Worm (Caenorhabditis elegans): ENCODE measurements around the gene R08A2.2.

The R08A2.2 gene

DNA sequence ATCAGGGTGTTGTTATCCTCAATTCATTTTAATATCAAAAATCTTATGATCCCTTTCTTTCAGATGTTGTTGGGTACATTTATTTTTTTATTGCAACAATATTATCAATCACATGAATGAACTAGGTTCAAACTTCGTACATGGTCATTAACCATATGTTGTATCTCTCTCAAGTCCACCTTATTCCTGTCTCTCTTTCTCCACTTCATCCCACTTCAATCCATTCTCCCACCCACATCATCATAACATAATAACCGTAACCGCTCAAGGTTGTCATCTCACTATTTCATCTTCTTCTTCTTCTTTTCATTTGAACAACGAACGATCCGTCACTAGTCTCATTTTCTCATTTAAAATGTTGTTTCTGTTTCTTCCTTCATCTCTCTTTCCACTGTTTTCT is 9.9 kb upstream of the R08A2.2 start (continued):
- TF ChIP-seq ama-1 (optimal IDR thresholded peaks at IDR 0.05) (no peak), snu-23 (GFP tag; optimal IDR thresholded peaks at IDR 0.05) (peak; percentile 31), isw-1 (GFP tag; IDR thresholded peaks at IDR 0.05) (no peak)

DNA sequence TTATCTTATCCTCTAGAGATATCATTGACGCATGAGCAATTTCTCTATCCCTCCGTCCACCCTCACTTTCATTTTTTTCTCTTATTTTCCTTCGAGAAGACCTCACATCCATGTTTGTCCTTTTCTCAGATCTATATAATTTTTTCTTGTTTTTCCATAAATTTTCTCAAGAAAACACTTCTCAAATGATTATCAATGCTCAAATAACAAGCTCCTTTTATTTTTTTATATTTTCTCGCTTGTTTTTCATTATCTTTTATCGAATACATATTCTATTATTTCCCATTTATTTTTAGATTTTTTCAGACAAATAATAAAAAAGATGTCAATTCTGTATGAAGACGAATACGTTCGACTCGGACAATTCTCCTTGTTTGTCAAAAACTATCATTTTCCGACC is 7.5 kb upstream of the R08A2.2 start, which contains the start of gene R08A2.7:
TSS of gene R08A2.7 (plus strand) at position 301 of the 400 bp plus-strand sequence.
- TF ChIP-seq zip-4 (GFP tag; optimal IDR thresholded peaks at IDR 0.05) = no peak
- TF ChIP-seq elt-2 (tag; optimal IDR thresholded peaks at IDR 0.05) = no peak

DNA sequence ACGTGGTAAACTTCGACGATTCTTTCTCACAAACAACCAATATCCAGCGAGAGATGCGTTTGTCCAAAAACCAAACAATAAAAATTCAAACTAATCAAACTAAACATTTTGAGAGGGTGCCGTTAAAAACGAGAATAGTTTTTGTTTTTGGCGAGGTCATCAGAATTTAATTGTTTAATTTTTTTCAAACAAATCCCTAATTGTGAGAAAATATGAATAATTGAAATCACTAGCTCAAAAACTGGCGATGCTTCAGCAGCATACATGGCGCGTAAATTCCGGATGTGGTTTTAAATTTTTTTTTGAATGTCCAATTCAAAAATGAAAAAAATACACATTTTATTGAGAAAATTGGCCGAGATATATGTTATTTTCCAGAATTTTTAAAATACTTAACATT is 4.0 kb upstream of the R08A2.2 start, which contains the start of gene R08A2.1:
TSS of gene R08A2.1 (minus strand) at position 101 of the 400 bp plus-strand sequence.
- TF ChIP-seq ets-5 (GFP tag; IDR thresholded peaks at IDR 0.05) (no peak), jun-1 (tag; optimal IDR thresholded peaks at IDR 0.05) (no peak), ztf-11 (tag; optimal IDR thresholded peaks at IDR 0.05) (no peak), elt-3 (tag; optimal IDR thresholded peaks at IDR 0.05) (no peak), blmp-1 (tag; optimal IDR thresholded peaks at IDR 0.05) (no peak), nhr-19 (GFP tag; conservative IDR thresholded peaks at IDR 0.05) (no peak), lin-15B (tag; optimal IDR thresholded peaks at IDR 0.05) (no peak), elt-2 (tag; optimal IDR thresholded peaks at IDR 0.05) (no peak), egl-13 (tag; optimal IDR thresholded peaks at IDR 0.05) (no peak), nhr-28 (tag; optimal IDR thresholded peaks at IDR 0.05) (no peak), zag-1 (tag; optimal IDR thresholded peaks at IDR 0.05) (no peak), unc-98 (GFP tag; IDR thresholded peaks at IDR 0.05) (no peak)

DNA sequence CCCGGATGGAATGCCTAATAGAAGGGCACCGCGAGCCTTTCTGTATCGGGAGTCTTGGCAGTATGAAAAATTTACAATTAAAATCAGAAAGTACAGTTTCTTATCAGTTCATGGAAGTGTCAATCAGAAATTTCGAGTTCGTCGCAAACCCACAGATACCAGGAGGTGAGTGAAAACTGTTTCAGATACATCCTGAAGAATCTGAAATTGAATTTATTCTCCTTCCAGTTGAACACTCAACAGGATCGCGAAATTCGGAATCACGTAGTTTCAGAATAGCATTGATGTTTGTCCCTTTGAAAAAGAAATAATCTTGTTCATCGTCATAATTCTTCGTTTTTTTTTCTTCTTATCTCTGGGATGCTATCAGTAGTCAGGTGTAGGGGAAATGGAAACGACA is 606 bp upstream of the R08A2.2 start, which contains the start of gene fbxa-147:
TSS of gene fbxa-147 (plus strand) at position 386 of the 400 bp plus-strand sequence.
- TF ChIP-seq nhr-84 (tag; optimal IDR thresholded peaks at IDR 0.05) (no peak), pax-3 (tag; optimal IDR thresholded peaks at IDR 0.05) (peak; percentile 3)

DNA sequence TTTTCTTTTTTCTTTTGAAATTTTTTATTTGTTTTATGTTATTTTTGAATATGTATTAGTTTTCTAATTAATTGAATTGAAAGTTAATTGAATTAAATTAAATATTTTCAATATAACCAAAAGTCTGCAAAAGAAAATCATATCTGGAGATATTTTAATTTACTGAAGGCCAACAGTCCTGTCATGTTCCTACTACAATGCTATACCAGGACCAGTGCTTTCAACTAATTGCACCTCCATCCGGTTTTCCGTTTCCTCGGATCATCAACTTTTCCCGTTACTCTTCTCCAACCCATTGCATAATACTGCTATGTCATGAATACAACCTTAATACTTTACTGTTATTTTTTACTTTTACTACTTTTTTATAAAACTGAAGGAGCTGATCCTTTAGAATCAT is 3.2 kb downstream of the R08A2.2 start, which contains the start of gene R08A2.5:
TSS of gene R08A2.5 (plus strand) at position 301 of the 400 bp plus-strand sequence.
- TF ChIP-seq hlh-4 (tag; optimal IDR thresholded peaks at IDR 0.05) (no peak), snpc-4 (tag; optimal IDR thresholded peaks at IDR 0.05) (no peak), irx-1 (tag; optimal IDR thresholded peaks at IDR 0.05) (no peak), skn-1 (tag; optimal IDR thresholded peaks at IDR 0.05) (no peak), efl-3 (GFP tag; optimal IDR thresholded peaks at IDR 0.05) (no peak), ama-1 (optimal IDR thresholded peaks at IDR 0.05) (no peak), hlh-17 (GFP tag; optimal IDR thresholded peaks at IDR 0.05; ENCODE audit: borderline replicate concordance) (no peak), xbp-1 (tag; optimal IDR thresholded peaks at IDR 0.05) (no peak), nhr-90 (tag; optimal IDR thresholded peaks at IDR 0.05; ENCODE audit: poor library complexity) (no peak), lir-3 (tag; optimal IDR thresholded peaks at IDR 0.05; ENCODE audit: poor library complexity) (no peak), F16B12.6 (tag; optimal IDR thresholded peaks at IDR 0.05) (no peak), mab-9 (GFP tag; IDR thresholded peaks at IDR 0.05) (no peak)

DNA sequence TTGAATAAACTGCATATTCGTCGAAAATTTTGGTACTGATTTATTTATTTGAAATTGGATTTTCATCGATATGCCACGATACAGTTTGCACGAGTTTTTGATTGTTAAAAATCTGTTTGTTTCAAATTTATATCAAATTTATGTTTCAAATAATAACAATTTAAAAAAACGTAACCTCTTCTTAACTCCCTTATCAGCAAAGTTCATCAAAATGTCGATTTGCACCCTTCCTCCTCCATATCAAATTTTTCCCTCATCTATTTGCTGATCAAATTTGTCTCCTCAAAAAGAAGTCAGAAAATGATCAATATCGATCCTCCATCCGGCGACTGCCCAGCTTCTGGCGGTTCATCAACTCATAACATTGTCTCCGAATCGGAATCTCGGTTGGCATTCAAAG is 4.4 kb downstream of the R08A2.2 start, which contains the start of gene ssp-33:
TSS of gene ssp-33 (plus strand) at position 301 of the 400 bp plus-strand sequence.
- TF ChIP-seq unc-86 (tag; optimal IDR thresholded peaks at IDR 0.05) = no peak
- no peak for TF ChIP-seq pax-3 (tag; optimal IDR thresholded peaks at IDR 0.05)
- TF ChIP-seq hpl-2 (GFP tag; optimal IDR thresholded peaks at IDR 0.05) = no peak
- no peak for TF ChIP-seq lin-15B (tag; optimal IDR thresholded peaks at IDR 0.05)
- TF ChIP-seq mab-9 (GFP tag; IDR thresholded peaks at IDR 0.05) = no peak
- TF ChIP-seq dsc-1 (tag; optimal IDR thresholded peaks at IDR 0.05) = no peak
- TF ChIP-seq unc-98 (GFP tag; IDR thresholded peaks at IDR 0.05) = no peak
- no peak for TF ChIP-seq efl-1 (optimal IDR thresholded peaks at IDR 0.05)
- TF ChIP-seq efl-1 (GFP tag; optimal IDR thresholded peaks at IDR 0.05 in 1 of 2) = no peak
- TF ChIP-seq tbx-2 (tag; optimal IDR thresholded peaks at IDR 0.05) = no peak
- no peak for TF ChIP-seq C34B4.2 (tag; optimal IDR thresholded peaks at IDR 0.05)
- TF ChIP-seq ztf-4 (tag; optimal IDR thresholded peaks at IDR 0.05) = no peak
- no peak for TF ChIP-seq C04F5.9 (tag; optimal IDR thresholded peaks at IDR 0.05)
- TF ChIP-seq fos-1 (tag; optimal IDR thresholded peaks at IDR 0.05) = no peak
- TF ChIP-seq ets-5 (GFP tag; IDR thresholded peaks at IDR 0.05) = no peak
- no peak for TF ChIP-seq ztf-11 (tag; optimal IDR thresholded peaks at IDR 0.05)
- TF ChIP-seq F16B12.6 (tag; optimal IDR thresholded peaks at IDR 0.05) = no peak
- TF ChIP-seq nhr-11 (tag; optimal IDR thresholded peaks at IDR 0.05) = no peak
- TF ChIP-seq unc-130 (tag; optimal IDR thresholded peaks at IDR 0.05) = no peak
